Fruit fly (Drosophila melanogaster) whole organism, embryonic: ENCODE measurements around the gene CG11986.

ENCODE experiments used
- Bgb ChIP-seq: fragments of 200-800 bp; sonication (Bioruptor generic); IDR thresholded peaks from 2 replicates; pipeline ENCODE4 v1.3.6; 2022; ENCODE audit warnings: missing biosample characterization, missing genetic modification characterization; ENCODE audit not compliant: partially characterized antibody
- CG10209 ChIP-seq: fragments of 200-800 bp; sonication (Bioruptor generic); optimal IDR thresholded peaks from 3 replicates; lab custom pipeline; 2017; ENCODE audit warnings: missing biosample characterization, mild to moderate bottlenecking, missing genetic modification characterization, missing genetic modification reagents
- CG11696 ChIP-seq: fragments of 200-800 bp; sonication (Bioruptor generic); IDR thresholded peaks from 2 replicates; pipeline ENCODE4 v1.3.6; 2022; ENCODE audit warnings: missing biosample characterization, missing genetic modification characterization
- CG14441 ChIP-seq: fragments of 200-800 bp; sonication (Bioruptor generic); IDR thresholded peaks from 2 replicates; pipeline ENCODE4 v1.3.6; 2022; ENCODE audit warnings: missing biosample characterization, missing genetic modification characterization
- CG14667 ChIP-seq: fragments of 200-800 bp; sonication (Bioruptor generic); IDR thresholded peaks from 2 replicates; pipeline ENCODE4 v1.3.6; 2022; ENCODE audit warnings: missing biosample characterization, missing genetic modification characterization
- CG15269 ChIP-seq: fragments of 200-800 bp; sonication (Bioruptor generic); optimal IDR thresholded peaks from 2 replicates; lab custom pipeline; 2018; ENCODE audit warnings: missing biosample characterization, mild to moderate bottlenecking, missing genetic modification characterization, moderate library complexity
- CG1529 ChIP-seq: fragments of 200-800 bp; sonication (Bioruptor generic); optimal IDR thresholded peaks from 3 replicates; lab custom pipeline; 2018; ENCODE audit warnings: missing biosample characterization, missing genetic modification characterization
- CG1602 ChIP-seq: fragments of 200-800 bp; sonication (Bioruptor generic); optimal IDR thresholded peaks from 3 replicates; lab custom pipeline; 2016; ENCODE audit warnings: missing biosample characterization, missing genetic modification characterization
- CG16813 ChIP-seq: fragments of 200-800 bp; sonication (Bioruptor generic); IDR thresholded peaks from 3 replicates; pipeline ENCODE4 v1.3.6; 2022; ENCODE audit warnings: missing biosample characterization, missing genetic modification characterization; ENCODE audit not compliant: partially characterized antibody
- CG17328 ChIP-seq: fragments of 200-800 bp; sonication (Bioruptor generic); IDR thresholded peaks from 2 replicates; pipeline ENCODE4 v1.3.6; 2022; ENCODE audit warnings: missing biosample characterization, missing genetic modification characterization
- CG17361 ChIP-seq: fragments of 200-800 bp; sonication (Bioruptor generic); IDR thresholded peaks from 3 replicates; pipeline ENCODE4 v1.3.6; 2022; ENCODE audit warnings: missing biosample characterization, missing genetic modification characterization
- CG17829 ChIP-seq: fragments of 200-800 bp; optimal IDR thresholded peaks from 2 replicates; lab custom pipeline; 2019; ENCODE audit warnings: missing biosample characterization, mild to moderate bottlenecking, missing genetic modification characterization, moderate library complexity
- CG1792 ChIP-seq: fragments of 200-800 bp; sonication (Bioruptor generic); optimal IDR thresholded peaks from 2 replicates; lab custom pipeline; 2016; ENCODE audit warnings: missing biosample characterization, missing genetic modification characterization
- CG18476 ChIP-seq: fragments of 200-800 bp; sonication (Bioruptor generic); optimal IDR thresholded peaks from 2 replicates; lab custom pipeline; 2016; ENCODE audit warnings: missing biosample characterization, mild to moderate bottlenecking, missing genetic modification characterization
- CG2712 ChIP-seq: fragments of 200-800 bp; optimal IDR thresholded peaks from 3 replicates; lab custom pipeline; 2019; ENCODE audit warnings: missing biosample characterization, mild to moderate bottlenecking, missing genetic modification characterization, moderate library complexity
- CG32772 ChIP-seq: fragments of 200-800 bp; sonication (Bioruptor generic); IDR thresholded peaks from 2 replicates; pipeline ENCODE4 v1.3.6; 2022; ENCODE audit warnings: missing biosample characterization, missing genetic modification characterization
- CG3407 ChIP-seq: fragments of 200-800 bp; sonication (Bioruptor generic); optimal IDR thresholded peaks from 2 replicates; lab custom pipeline; 2018; ENCODE audit warnings: missing biosample characterization, mild to moderate bottlenecking, missing genetic modification characterization
- CG3847 ChIP-seq: fragments of 200-800 bp; sonication (Bioruptor generic); IDR thresholded peaks from 2 replicates; pipeline ENCODE4 v1.3.6; 2022; ENCODE audit warnings: missing biosample characterization, missing genetic modification characterization
- CG4282 ChIP-seq: fragments of 200-800 bp; sonication (Bioruptor generic); optimal IDR thresholded peaks from 2 replicates; lab custom pipeline; 2016; ENCODE audit warnings: missing biosample characterization, missing genetic modification characterization
- CG8765 ChIP-seq: fragments of 200-800 bp; sonication (Bioruptor generic); IDR thresholded peaks from 2 replicates; pipeline ENCODE4 v1.3.6; 2022; ENCODE audit warnings: missing biosample characterization, missing genetic modification characterization
- CG8924 ChIP-seq: fragments of 200-800 bp; optimal IDR thresholded peaks from 3 replicates; lab custom pipeline; 2019; ENCODE audit warnings: missing biosample characterization, mild to moderate bottlenecking, missing genetic modification characterization, moderate library complexity
- CG9215 ChIP-seq: fragments of 200-800 bp; sonication (Bioruptor generic); IDR thresholded peaks from 2 replicates; pipeline ENCODE4 v1.3.6; 2022; ENCODE audit warnings: missing biosample characterization, missing genetic modification characterization
- Dbx ChIP-seq: fragments of 200-800 bp; sonication (Bioruptor generic); IDR thresholded peaks from 3 replicates; pipeline ENCODE4 v1.3.6; 2022; ENCODE audit warnings: missing biosample characterization, missing genetic modification characterization
- Dek ChIP-seq: fragments of 200-800 bp; sonication (Bioruptor generic); optimal IDR thresholded peaks from 3 replicates; lab custom pipeline; 2019; ENCODE audit warnings: missing biosample characterization, mild to moderate bottlenecking, missing genetic modification characterization, moderate library complexity
- Doc3 ChIP-seq: fragments of 200-800 bp; sonication (Bioruptor generic); IDR thresholded peaks from 3 replicates; pipeline ENCODE4 v1.3.6; 2022; ENCODE audit warnings: missing biosample characterization, missing genetic modification characterization; ENCODE audit not compliant: partially characterized antibody
- Elba2 ChIP-seq: fragments of 200-800 bp; sonication (Bioruptor generic); optimal IDR thresholded peaks from 3 replicates; lab custom pipeline; 2016; ENCODE audit warnings: missing biosample characterization, missing genetic modification characterization
- Mrtf ChIP-seq: fragments of 200-800 bp; sonication (Bioruptor generic); IDR thresholded peaks from 3 replicates; pipeline ENCODE4 v1.3.6; 2022; ENCODE audit warnings: missing biosample characterization, missing genetic modification characterization
- NC2β ChIP-seq: fragments of 200-800 bp; sonication (Bioruptor generic); optimal IDR thresholded peaks from 2 replicates; lab custom pipeline; 2016; ENCODE audit warnings: missing biosample characterization, missing genetic modification characterization
- PHDP ChIP-seq: fragments of 200-800 bp; sonication (Bioruptor generic); optimal IDR thresholded peaks from 3 replicates; lab custom pipeline; 2018; ENCODE audit warnings: missing biosample characterization, mild to moderate bottlenecking, missing genetic modification characterization, moderate library complexity
- Xrp1 ChIP-seq: fragments of 200-800 bp; sonication (Bioruptor generic); IDR thresholded peaks from 2 replicates; pipeline ENCODE4 v1.3.6; 2022; ENCODE audit warnings: missing biosample characterization, missing genetic modification characterization
- bab2 ChIP-seq: fragments of 200-800 bp; sonication (Bioruptor generic); optimal IDR thresholded peaks from 2 replicates; lab custom pipeline; 2016; ENCODE audit warnings: missing biosample characterization, missing genetic modification characterization
- bowl ChIP-seq: fragments of 200-800 bp; sonication (Bioruptor generic); IDR thresholded peaks from 2 replicates; pipeline ENCODE4 v1.3.6; 2022; ENCODE audit warnings: missing biosample characterization, missing genetic modification characterization
- br ChIP-seq: fragments of >200 bp; optimal IDR thresholded peaks from 2 replicates; lab custom pipeline; 2017
- dmrt11E ChIP-seq: fragments of 200-800 bp; sonication (Bioruptor generic); optimal IDR thresholded peaks from 3 replicates; lab custom pipeline; 2018; ENCODE audit warnings: missing biosample characterization, mild to moderate bottlenecking, missing genetic modification characterization, moderate library complexity
- exex ChIP-seq: fragments of 200-800 bp; sonication (Bioruptor generic); optimal IDR thresholded peaks from 4 replicates; lab custom pipeline; 2018; ENCODE audit warnings: missing biosample characterization, mild to moderate bottlenecking, missing genetic modification characterization, moderate library complexity
- gce ChIP-seq: fragments of 200-800 bp; sonication (Bioruptor generic); IDR thresholded peaks from 3 replicates; pipeline ENCODE4 v1.3.6; 2022; ENCODE audit warnings: missing biosample characterization, missing genetic modification characterization
- gro ChIP-seq: fragments of 200-800 bp; sonication (Bioruptor generic); optimal IDR thresholded peaks from 2 replicates; lab custom pipeline; 2016; ENCODE audit warnings: missing biosample characterization, missing genetic modification characterization
- hkb ChIP-seq, 2 experiments: fragments of 200-800 bp in 1 of 2; fragments of >200 bp in 1 of 2; sonication (Bioruptor generic) in 1 of 2; IDR thresholded peaks in 1 of 2; optimal IDR thresholded peaks in 1 of 2; 2 replicates each; pipeline versions ENCODE4 v1.3.6 to Lab custom; 2017 to 2022; ENCODE audit warnings: missing biosample characterization in 1 of 2, missing genetic modification characterization in 1 of 2
- ind ChIP-seq: fragments of 200-800 bp; sonication (Bioruptor generic); optimal IDR thresholded peaks from 3 replicates; lab custom pipeline; 2016; ENCODE audit warnings: missing biosample characterization, missing genetic modification characterization
- inv ChIP-seq: fragments of 200-800 bp; sonication (Bioruptor generic); IDR thresholded peaks from 2 replicates; pipeline ENCODE4 v1.3.6; 2022; ENCODE audit warnings: missing biosample characterization, missing genetic modification characterization; ENCODE audit not compliant: partially characterized antibody
- kay ChIP-seq: fragments of 200-800 bp; sonication (Bioruptor generic); optimal IDR thresholded peaks from 2 replicates; lab custom pipeline; 2016; ENCODE audit warnings: missing biosample characterization, missing genetic modification characterization
- maf-S ChIP-seq: fragments of 200-800 bp; sonication (Bioruptor generic); optimal IDR thresholded peaks from 2 replicates; lab custom pipeline; 2016; ENCODE audit warnings: missing biosample characterization, missing genetic modification characterization
- repo ChIP-seq: fragments of 200-800 bp; sonication (Bioruptor generic); optimal IDR thresholded peaks from 2 replicates; lab custom pipeline; 2016; ENCODE audit warnings: missing biosample characterization, missing genetic modification characterization
- row ChIP-seq: fragments of 200-800 bp; sonication (Bioruptor generic); IDR thresholded peaks from 3 replicates; pipeline ENCODE4 v1.3.6; 2022; ENCODE audit warnings: missing biosample characterization, missing genetic modification characterization
- run ChIP-seq: fragments of 200-800 bp; sonication (Bioruptor generic); optimal IDR thresholded peaks from 3 replicates; lab custom pipeline; 2018; ENCODE audit warnings: missing biosample characterization, mild to moderate bottlenecking, missing genetic modification characterization
- schlank ChIP-seq: fragments of 200-800 bp; sonication (Bioruptor generic); optimal IDR thresholded peaks from 2 replicates; lab custom pipeline; 2018; ENCODE audit warnings: missing biosample characterization, mild to moderate bottlenecking, missing genetic modification characterization
- scrt ChIP-seq: fragments of 200-800 bp; sonication (Bioruptor generic); optimal IDR thresholded peaks from 2 replicates; lab custom pipeline; 2018; ENCODE audit warnings: missing biosample characterization, mild to moderate bottlenecking, missing genetic modification characterization, moderate library complexity
- sima ChIP-seq: fragments of 200-800 bp; sonication (Bioruptor generic); optimal IDR thresholded peaks from 2 replicates; lab custom pipeline; 2016; ENCODE audit warnings: missing biosample characterization, missing genetic modification characterization
- ssp ChIP-seq: fragments of 200-800 bp; sonication (Bioruptor generic); IDR thresholded peaks from 2 replicates; pipeline ENCODE4 v1.3.6; 2022; ENCODE audit warnings: missing biosample characterization, missing genetic modification characterization
- tup ChIP-seq: fragments of 200-800 bp; sonication (Bioruptor generic); optimal IDR thresholded peaks from 2 replicates; lab custom pipeline; 2016; ENCODE audit warnings: missing biosample characterization, mild to moderate bottlenecking, missing genetic modification characterization, moderate library complexity
- usp ChIP-seq: fragments of >200 bp; optimal IDR thresholded peaks from 2 replicates; lab custom pipeline; 2017; ENCODE audit warnings: missing biosample characterization, missing genetic modification characterization
- vvl ChIP-seq: fragments of 200-800 bp; sonication (Bioruptor generic); IDR thresholded peaks from 2 replicates; pipeline ENCODE4 v1.3.6; 2022; ENCODE audit warnings: missing biosample characterization, missing genetic modification characterization
- zfh2 ChIP-seq: fragments of 200-800 bp; sonication (Bioruptor generic); optimal IDR thresholded peaks from 2 replicates; lab custom pipeline; 2016; ENCODE audit warnings: missing biosample characterization, missing genetic modification characterization

The CG11986 gene

dm6 chr3R:9028690-9029089 is 13.4 kb downstream of the CG11986 start (continued):
- TF ChIP-seq CG4282 (GFP tag; lab: Kevin White, UChicago) (no peak), CG14667 (GFP tag; lab: Robert Waterston, UW) (no peak), CG11696 (no peak), CG16813 (GFP tag; lab: Robert Waterston, UW) (no peak), CG3847 (GFP tag; lab: Robert Waterston, UW) (no peak), CG17328 (GFP tag; lab: Robert Waterston, UW) (no peak), CG1602 (no peak), tup (GFP tag; lab: Kevin White, UChicago) (no peak), Mrtf (GFP tag; lab: Robert Waterston, UW) (no peak), br (lab: Kevin White, UChicago) (no peak), gro (GFP tag; lab: Kevin White, UChicago) (no peak), repo (GFP tag; lab: Kevin White, UChicago) (no peak), Elba2 (no peak), CG8924 (tag; lab: Kevin White, UChicago) (no peak), CG10209 (GFP tag; lab: Kevin White, UChicago) (no peak), Xrp1 (GFP tag; lab: Robert Waterston, UW) (no peak), CG8765 (GFP tag; lab: Robert Waterston, UW) (no peak), CG17361 (GFP tag; lab: Robert Waterston, UW) (no peak), schlank (tag; lab: Kevin White, UChicago) (no peak), CG9215 (GFP tag; lab: Robert Waterston, UW) (no peak), scrt (no peak), run (tag; lab: Kevin White, UChicago) (no peak), maf-S (no peak), CG2712 (tag; lab: Kevin White, UChicago) (no peak), vvl (GFP tag; lab: Robert Waterston, UW) (peak; percentile 24; the same call in 1 of the 2 replicates), hkb (optimal IDR thresholded peaks at IDR 0.05; lab: Kevin White, UChicago) (no peak), hkb (GFP tag; IDR thresholded peaks at IDR 0.05; lab: Robert Waterston, UW) (no peak), bowl (GFP tag; lab: Robert Waterston, UW) (no peak), PHDP (no peak), Dek (tag; lab: Kevin White, UChicago) (no peak), CG15269 (tag; lab: Kevin White, UChicago) (no peak), CG32772 (GFP tag; lab: Robert Waterston, UW) (0 out of 2 replicates have a peak, but pooled peaks have one; percentile 13), inv (GFP tag; lab: Robert Waterston, UW) (no peak), CG1792 (GFP tag; lab: Kevin White, UChicago) (no peak), dmrt11E (no peak), row (GFP tag; lab: Robert Waterston, UW) (no peak), ssp (GFP tag; lab: Robert Waterston, UW) (no peak), CG3407 (GFP tag; lab: Kevin White, UChicago) (no peak), Dbx (GFP tag; lab: Robert Waterston, UW) (no peak), zfh2 (GFP tag; lab: Kevin White, UChicago) (no peak), NC2β (GFP tag; lab: Kevin White, UChicago) (no peak), CG14441 (no peak), usp (GFP tag; lab: Kevin White, UChicago) (no peak), kay (GFP tag; lab: Kevin White, UChicago) (no peak), gce (no peak), bab2 (GFP tag; lab: Kevin White, UChicago) (no peak), CG1529 (no peak), Doc3 (GFP tag; lab: Robert Waterston, UW) (no peak), exex (tag; lab: Kevin White, UChicago) (no peak), ind (no peak), Bgb (no peak), sima (GFP tag; lab: Kevin White, UChicago) (no peak), CG17829 (tag; lab: Kevin White, UChicago) (no peak), CG18476 (GFP tag; lab: Kevin White, UChicago) (no peak)
